Fruit fly (Drosophila melanogaster): ENCODE data around the gene Srrm1.

Gene Srrm1

dm6 chr3L:13006490-13006889 lies 30.1 kb upstream of the Srrm1 start, which contains the start of gene CG11263 (continued):
- TF ChIP-seq CG11247 (GFP tag; IDR thresholded peaks at IDR 0.05) (0 out of 2 replicates have a peak, but pooled peaks have one; percentile 37), Hey (tag; optimal IDR thresholded peaks at IDR 0.05) (no peak), tin (GFP tag; optimal IDR thresholded peaks at IDR 0.05) (peak; percentile 62), bigmax (GFP tag; optimal IDR thresholded peaks at IDR 0.05) (peak; percentile 54), phol (tag; optimal IDR thresholded peaks at IDR 0.05) (peak; percentile 56), Sry-β (GFP tag; optimal IDR thresholded peaks at IDR 0.05) (no peak), CG12744 (GFP tag; optimal IDR thresholded peaks at IDR 0.05) (peak; percentile 11), crol (GFP tag; IDR thresholded peaks at IDR 0.05) (no peak), CG8388 (GFP tag; optimal IDR thresholded peaks at IDR 0.05) (no peak), CG18262 (tag; optimal IDR thresholded peaks at IDR 0.05) (peak; percentile 51), CG14860 (GFP tag; IDR thresholded peaks at IDR 0.05; ENCODE audit: partially characterized antibody) (peak; percentile 86), zen (tag; optimal IDR thresholded peaks at IDR 0.05) (no peak), CG7271 (tag; optimal IDR thresholded peaks at IDR 0.05) (no peak), nau (GFP tag; optimal IDR thresholded peaks at IDR 0.05) (no peak), exex (tag; optimal IDR thresholded peaks at IDR 0.05) (no peak), Dad (GFP tag; optimal IDR thresholded peaks at IDR 0.05) (peak; percentile 25), HmgZ (tag; optimal IDR thresholded peaks at IDR 0.05) (peak; percentile 7), CG2199 (GFP tag; IDR thresholded peaks at IDR 0.05) (peak; percentile 48; the same call in 1 of the 3 replicates), kni (GFP tag; optimal IDR thresholded peaks at IDR 0.05) (no peak), corto (GFP tag; optimal IDR thresholded peaks at IDR 0.05) (no peak), CG2889 (GFP tag; IDR thresholded peaks at IDR 0.05) (no peak), zfh1 (GFP tag; IDR thresholded peaks at IDR 0.05) (peak; percentile 73; the same call in 2 of the 3 replicates), CG3726 (GFP tag; IDR thresholded peaks at IDR 0.05) (no peak), CG4820 (GFP tag; optimal IDR thresholded peaks at IDR 0.05) (peak; percentile 43), H2.0 (GFP tag; IDR thresholded peaks at IDR 0.05) (peak; percentile 36; the same call in 1 of the 2 replicates), slp2 (GFP tag; optimal IDR thresholded peaks at IDR 0.05) (peak; percentile 62), Abd-B (GFP tag; optimal IDR thresholded peaks at IDR 0.05) (peak; percentile 44), pita (GFP tag; optimal IDR thresholded peaks at IDR 0.05) (peak; percentile 52), dmrt11E (tag; optimal IDR thresholded peaks at IDR 0.05) (peak; percentile 1), CG12155 (GFP tag; optimal IDR thresholded peaks at IDR 0.05) (peak; percentile 37), stwl (tag; optimal IDR thresholded peaks at IDR 0.05) (peak; percentile 97), Ssrp (tag; optimal IDR thresholded peaks at IDR 0.05) (peak; percentile 13), Neu2 (GFP tag; optimal IDR thresholded peaks at IDR 0.05; ENCODE audit: borderline replicate concordance) (no peak), CG3407 (GFP tag; optimal IDR thresholded peaks at IDR 0.05) (no peak), CG4617 (GFP tag; optimal IDR thresholded peaks at IDR 0.05; ENCODE audit: borderline replicate concordance) (peak; percentile 20), lmd (GFP tag; IDR thresholded peaks at IDR 0.05) (no peak; the same call in 1 of the 2 replicates), zf30C (GFP tag; optimal IDR thresholded peaks at IDR 0.05) (peak; percentile 90), nerfin-1 (tag; optimal IDR thresholded peaks at IDR 0.05) (no peak), ato (GFP tag; IDR thresholded peaks at IDR 0.05; ENCODE audit: partially characterized antibody) (peak; percentile 90), CG4730 (GFP tag; IDR thresholded peaks at IDR 0.05) (no peak), CG14710 (tag; optimal IDR thresholded peaks at IDR 0.05) (no peak), D19B (GFP tag; optimal IDR thresholded peaks at IDR 0.05) (peak; percentile 38), CG12236 (GFP tag; optimal IDR thresholded peaks at IDR 0.05) (no peak), dpn (GFP tag; optimal IDR thresholded peaks at IDR 0.05) (peak; percentile 57 to 62), CG7786 (GFP tag; optimal IDR thresholded peaks at IDR 0.05) (peak; percentile 66), CG12769 (tag; optimal IDR thresholded peaks at IDR 0.05) (peak; percentile 4), Bteb2 (GFP tag; optimal IDR thresholded peaks at IDR 0.05) (peak; percentile 47), danr (GFP tag; IDR thresholded peaks at IDR 0.05) (no peak), Hr78 (GFP tag; optimal IDR thresholded peaks at IDR 0.05) (no peak), CG6272 (GFP tag; IDR thresholded peaks at IDR 0.05) (no peak)
